Worm (Caenorhabditis elegans) whole organism, L1 larva: Measurements from ENCODE around the gene rnf-113.

Source experiments
- C16A3.4 ChIP-seq: fragments of 150-350 bp; optimal IDR thresholded peaks from 2 replicates; lab custom pipeline; 2014; ENCODE audit warnings: missing biosample characterization, missing genetic modification characterization
- C34B4.2 ChIP-seq: sonication (generic microtip); optimal IDR thresholded peaks from 2 replicates; lab custom pipeline; 2017; ENCODE audit warnings: mild to moderate bottlenecking, missing genetic modification characterization, missing compliant biosample characterization
- F16B12.6 ChIP-seq: fragments of 150-350 bp; optimal IDR thresholded peaks from 2 replicates; lab custom pipeline; 2014; ENCODE audit warnings: missing biosample characterization, missing genetic modification characterization
- alr-1 ChIP-seq: fragments of 200-800 bp; sonication (Bioruptor generic); optimal IDR thresholded peaks from 2 replicates; lab custom pipeline; 2018; ENCODE audit warnings: borderline replicate concordance, mild to moderate bottlenecking, missing genetic modification characterization, missing compliant biosample characterization
- aly-2 ChIP-seq: fragments of 150-350 bp; optimal IDR thresholded peaks from 2 replicates; lab custom pipeline; 2014; ENCODE audit warnings: missing biosample characterization, missing genetic modification characterization
- ama-1 ChIP-seq: fragments of 150-350 bp; optimal IDR thresholded peaks from 2 replicates; lab custom pipeline; 2014
- blmp-1 ChIP-seq: fragments of 150-350 bp; optimal IDR thresholded peaks from 2 replicates; lab custom pipeline; 2014; ENCODE audit warnings: missing biosample characterization, missing genetic modification characterization
- ceh-63 ChIP-seq: fragments of 200-800 bp; sonication (Bioruptor generic); optimal IDR thresholded peaks from 2 replicates; lab custom pipeline; 2018; ENCODE audit warnings: mild to moderate bottlenecking, missing genetic modification characterization, missing compliant biosample characterization
- ceh-8 ChIP-seq: fragments of 200-800 bp; sonication (Bioruptor generic); optimal IDR thresholded peaks from 2 replicates; lab custom pipeline; 2018; ENCODE audit warnings: mild to moderate bottlenecking, missing genetic modification characterization, moderate library complexity, missing compliant biosample characterization
- ceh-82 ChIP-seq, 3 experiments: fragments of 150-350 bp in 1 of 3; sonication (generic microtip) in 2 of 3; optimal IDR thresholded peaks; 2 replicates each; lab custom pipeline; 2014 to 2017; ENCODE audit warnings: missing biosample characterization in 3 of 3, missing genetic modification characterization in 3 of 3
- ceh-88 ChIP-seq: fragments of 200-800 bp; sonication (Bioruptor generic); IDR thresholded peaks from 2 replicates; pipeline ENCODE4 v1.3.6; 2022; ENCODE audit warnings: missing genetic modification characterization, missing compliant biosample characterization
- egl-27 ChIP-seq, 2 experiments: fragments of 150-350 bp in 1 of 2; sonication (generic microtip); optimal IDR thresholded peaks; 3 replicates each; lab custom pipeline; 2017 to 2018; ENCODE audit warnings: missing biosample characterization in 2 of 2, missing genetic modification characterization in 2 of 2, missing genetic modification reagents in 2 of 2
- elt-3 ChIP-seq, 6 experiments: fragments of 150-350 bp in 1 of 6; sonication (generic microtip); optimal IDR thresholded peaks; 2 replicates each; lab custom pipeline; 2017 to 2018; ENCODE audit warnings: missing biosample characterization in 6 of 6, missing genetic modification characterization in 6 of 6, inconsistent platforms in 1 of 6
- ets-5 ChIP-seq: fragments of 200-800 bp; sonication (Bioruptor generic); IDR thresholded peaks from 2 replicates; pipeline ENCODE4 v1.3.6; 2022; ENCODE audit warnings: missing genetic modification characterization, missing compliant biosample characterization
- fkh-10 ChIP-seq: sonication (generic microtip); optimal IDR thresholded peaks from 2 replicates; lab custom pipeline; 2017; ENCODE audit warnings: missing biosample characterization, missing genetic modification reagents, missing genetic modification characterization
- fkh-4 ChIP-seq: sonication (generic microtip); optimal IDR thresholded peaks from 2 replicates; lab custom pipeline; 2016; ENCODE audit warnings: missing compliant biosample characterization, missing genetic modification characterization, borderline replicate concordance
- fkh-8 ChIP-seq: sonication (generic microtip); optimal IDR thresholded peaks from 2 replicates; lab custom pipeline; 2016; ENCODE audit warnings: mild to moderate bottlenecking, missing genetic modification characterization, missing compliant biosample characterization
- grh-1 ChIP-seq: fragments of 200-800 bp; sonication (Bioruptor generic); IDR thresholded peaks from 2 replicates; pipeline ENCODE4 v1.3.6; 2022; ENCODE audit warnings: missing genetic modification reagents, missing genetic modification characterization, missing compliant biosample characterization
- hlh-4 ChIP-seq: sonication (generic microtip); optimal IDR thresholded peaks from 2 replicates; lab custom pipeline; 2016; ENCODE audit warnings: mild to moderate bottlenecking, missing genetic modification characterization, missing compliant biosample characterization
- hpl-2 ChIP-seq: fragments of 150-350 bp; optimal IDR thresholded peaks from 2 replicates; lab custom pipeline; 2014; ENCODE audit warnings: missing biosample characterization, missing genetic modification reagents, missing genetic modification characterization
- irx-1 ChIP-seq: sonication (generic microtip); optimal IDR thresholded peaks from 2 replicates; lab custom pipeline; 2016; ENCODE audit warnings: missing genetic modification characterization, missing compliant biosample characterization
- isw-1 ChIP-seq: fragments of 200-800 bp; sonication (Bioruptor generic); IDR thresholded peaks from 2 replicates; pipeline ENCODE4 v1.3.6; 2022; ENCODE audit warnings: missing genetic modification characterization, missing compliant biosample characterization
- jun-1 ChIP-seq: fragments of 150-350 bp; optimal IDR thresholded peaks from 2 replicates; lab custom pipeline; 2014; ENCODE audit warnings: missing biosample characterization, missing genetic modification reagents, missing genetic modification characterization
- lin-13 ChIP-seq: fragments of 150-350 bp; optimal IDR thresholded peaks from 2 replicates; lab custom pipeline; 2014; ENCODE audit warnings: missing biosample characterization, missing genetic modification reagents, missing genetic modification characterization
- lin-15B ChIP-seq: fragments of 150-350 bp; sonication (generic microtip); optimal IDR thresholded peaks from 3 replicates; lab custom pipeline; 2014; ENCODE audit warnings: missing biosample characterization, missing genetic modification characterization
- lin-39 ChIP-seq: fragments of 150-350 bp; optimal IDR thresholded peaks from 2 replicates; lab custom pipeline; 2014; ENCODE audit warnings: missing biosample characterization, missing genetic modification reagents, missing genetic modification characterization
- lir-3 ChIP-seq: sonication (generic microtip); optimal IDR thresholded peaks from 2 replicates; lab custom pipeline; 2016; ENCODE audit warnings: mild to moderate bottlenecking, missing genetic modification characterization, moderate library complexity, missing compliant biosample characterization; ENCODE audit not compliant: poor library complexity
- lsy-2 ChIP-seq, 2 experiments: fragments of 150-350 bp; optimal IDR thresholded peaks; 2 replicates each; lab custom pipeline; 2014; ENCODE audit warnings: missing biosample characterization in 2 of 2, missing genetic modification characterization in 2 of 2
- mdl-1 ChIP-seq, 2 experiments: fragments of 150-350 bp; optimal IDR thresholded peaks; 2 replicates each; lab custom pipeline; 2014 to 2017; ENCODE audit warnings: missing biosample characterization in 2 of 2, missing genetic modification characterization in 2 of 2, inconsistent platforms in 1 of 2
- mef-2 ChIP-seq: fragments of 150-350 bp; optimal IDR thresholded peaks from 2 replicates; lab custom pipeline; 2014; ENCODE audit warnings: missing biosample characterization, missing genetic modification characterization
- mep-1 ChIP-seq: fragments of 150-350 bp; optimal IDR thresholded peaks from 2 replicates; lab custom pipeline; 2014; ENCODE audit warnings: missing biosample characterization, missing genetic modification characterization
- nhr-11 ChIP-seq: fragments of 150-350 bp; optimal IDR thresholded peaks from 2 replicates; lab custom pipeline; 2014; ENCODE audit warnings: missing biosample characterization, missing genetic modification characterization
- nhr-12 ChIP-seq: sonication (generic microtip); optimal IDR thresholded peaks from 2 replicates; lab custom pipeline; 2017; ENCODE audit warnings: missing biosample characterization, missing genetic modification characterization
- nhr-237 ChIP-seq: fragments of 150-350 bp; optimal IDR thresholded peaks from 2 replicates; lab custom pipeline; 2014; ENCODE audit warnings: missing biosample characterization, missing genetic modification characterization
- nhr-71 ChIP-seq: sonication (generic microtip); optimal IDR thresholded peaks from 2 replicates; lab custom pipeline; 2016; ENCODE audit warnings: mild to moderate bottlenecking, missing genetic modification characterization, moderate library complexity, missing compliant biosample characterization
- nhr-76 ChIP-seq: sonication (generic microtip); optimal IDR thresholded peaks from 2 replicates; lab custom pipeline; 2017; ENCODE audit warnings: missing biosample characterization, missing genetic modification characterization
- nhr-77 ChIP-seq: fragments of 150-350 bp; optimal IDR thresholded peaks from 2 replicates; lab custom pipeline; 2014; ENCODE audit warnings: missing biosample characterization, missing genetic modification characterization
- nhr-84 ChIP-seq: sonication (generic microtip); optimal IDR thresholded peaks from 2 replicates; lab custom pipeline; 2017; ENCODE audit warnings: missing biosample characterization, missing genetic modification characterization
- nhr-85 ChIP-seq: sonication (generic microtip); peaks from one replicate; lab custom pipeline; 2016; ENCODE audit warnings: missing genetic modification characterization, inconsistent platforms, missing compliant biosample characterization
- pqm-1 ChIP-seq: sonication (generic microtip); optimal IDR thresholded peaks from 3 replicates; lab custom pipeline; 2017; ENCODE audit warnings: missing biosample characterization, missing genetic modification characterization
- rnt-1 ChIP-seq: sonication (generic microtip); optimal IDR thresholded peaks from 2 replicates; lab custom pipeline; 2016; ENCODE audit warnings: mild to moderate bottlenecking, missing genetic modification characterization, moderate library complexity, missing compliant biosample characterization
- skn-1 ChIP-seq: fragments of 150-350 bp; optimal IDR thresholded peaks from 2 replicates; lab custom pipeline; 2014; ENCODE audit warnings: missing biosample characterization, missing genetic modification characterization
- snpc-4 ChIP-seq: fragments of 150-350 bp; optimal IDR thresholded peaks from 2 replicates; lab custom pipeline; 2014; ENCODE audit warnings: missing biosample characterization, missing genetic modification characterization
- sox-4 ChIP-seq: sonication (generic microtip); optimal IDR thresholded peaks from 2 replicates; lab custom pipeline; 2016; ENCODE audit warnings: missing genetic modification characterization, missing compliant biosample characterization
- sptf-1 ChIP-seq: fragments of 150-350 bp; optimal IDR thresholded peaks from 2 replicates; lab custom pipeline; 2014; ENCODE audit warnings: missing biosample characterization, missing genetic modification characterization
- sup-37 ChIP-seq: fragments of 200-800 bp; sonication (Bioruptor generic); optimal IDR thresholded peaks from 2 replicates; lab custom pipeline; 2018; ENCODE audit warnings: mild to moderate bottlenecking, missing genetic modification characterization, missing compliant biosample characterization
- swsn-7 ChIP-seq: sonication (generic microtip); optimal IDR thresholded peaks from 2 replicates; lab custom pipeline; 2016; ENCODE audit warnings: missing genetic modification characterization, missing compliant biosample characterization
- tlp-1 ChIP-seq: fragments of 150-350 bp; optimal IDR thresholded peaks from 2 replicates; lab custom pipeline; 2014; ENCODE audit warnings: missing biosample characterization, missing genetic modification characterization
- unc-130 ChIP-seq: fragments of 150-350 bp; optimal IDR thresholded peaks from 2 replicates; lab custom pipeline; 2017; ENCODE audit warnings: missing biosample characterization, missing genetic modification characterization, inconsistent platforms
- unc-62 ChIP-seq: fragments of 150-350 bp; optimal IDR thresholded peaks from 2 replicates; lab custom pipeline; 2014; ENCODE audit warnings: missing biosample characterization, missing genetic modification reagents, missing genetic modification characterization
- unc-98 ChIP-seq: fragments of 200-800 bp; sonication (Bioruptor generic); IDR thresholded peaks from 2 replicates; pipeline ENCODE4 v1.3.6; 2022; ENCODE audit warnings: missing genetic modification characterization, missing compliant biosample characterization
- vab-15 ChIP-seq: sonication (generic microtip); optimal IDR thresholded peaks from 2 replicates; lab custom pipeline; 2017; ENCODE audit warnings: missing genotype, mild to moderate bottlenecking, missing genetic modification characterization, missing compliant biosample characterization
- xbp-1 ChIP-seq: sonication (generic microtip); optimal IDR thresholded peaks from 2 replicates; lab custom pipeline; 2016; ENCODE audit warnings: missing genetic modification characterization, missing compliant biosample characterization
- zag-1 ChIP-seq: fragments of 150-350 bp; optimal IDR thresholded peaks from 2 replicates; lab custom pipeline; 2014; ENCODE audit warnings: missing biosample characterization, missing genetic modification characterization
- ztf-11 ChIP-seq, 2 experiments: sonication (generic microtip); optimal IDR thresholded peaks; 2 replicates each; lab custom pipeline; 2016 to 2017; ENCODE audit warnings: missing genetic modification characterization in 2 of 2, missing biosample characterization in 1 of 2, missing compliant biosample characterization in 1 of 2

The rnf-113 gene

DNA sequence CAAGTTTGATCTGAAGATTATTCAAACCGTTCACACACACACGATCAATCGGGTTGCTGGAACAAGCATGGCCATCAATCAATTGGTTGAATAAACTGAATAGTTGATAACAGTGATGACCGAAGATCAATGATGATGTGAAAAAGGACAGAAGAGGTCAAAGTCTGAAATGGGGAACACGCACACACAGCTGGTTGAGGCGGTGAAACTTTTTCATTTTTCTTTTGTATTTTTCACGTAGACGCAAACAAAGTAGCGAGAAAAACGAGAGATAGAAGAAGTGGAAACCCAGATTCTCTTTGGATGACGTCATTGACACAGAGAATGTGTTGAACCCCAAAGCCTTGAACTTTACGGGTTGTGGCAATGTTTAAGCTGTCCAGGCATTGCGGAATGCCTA, 40.0 kb downstream of the rnf-113 start (continued):
- TF ChIP-seq jun-1 (tag; lab: Kevin White, UChicago) (peak; percentile 22), skn-1 (tag; lab: Kevin White, UChicago) (no peak), ceh-82 (tag; optimal IDR thresholded peaks at IDR 0.05; lab: Kevin White, UChicago) (peak in 1 of 3 experiments; percentile 26), ztf-11 (tag; optimal IDR thresholded peaks at IDR 0.05; lab: Kevin White, UChicago) (no peak), unc-130 (tag; lab: Kevin White, UChicago) (peak; percentile 50), nhr-11 (tag; lab: Kevin White, UChicago) (no peak), C16A3.4 (tag; lab: Kevin White, UChicago) (peak; percentile 48), sup-37 (peak; percentile 37), nhr-237 (tag; lab: Kevin White, UChicago) (no peak), nhr-12 (no peak), hpl-2 (GFP tag; lab: Kevin White, UChicago) (no peak), fkh-4 (tag; lab: Kevin White, UChicago) (no peak), sptf-1 (tag; lab: Kevin White, UChicago) (no peak), fkh-8 (tag; lab: Kevin White, UChicago) (no peak), unc-62 (GFP tag; lab: Kevin White, UChicago) (no peak), grh-1 (GFP tag; lab: Robert Waterston, UW) (peak; percentile 35; the same call in 1 of the 2 replicates), nhr-85 (tag; lab: Kevin White, UChicago) (peak; percentile 92), irx-1 (no peak), egl-27 (tag; optimal IDR thresholded peaks at IDR 0.05; lab: Kevin White, UChicago) (no peak), nhr-71 (peak; percentile 78), mep-1 (peak; percentile 59), lsy-2 (tag; optimal IDR thresholded peaks at IDR 0.05; lab: Kevin White, UChicago) (peak; percentile 26 to 30), elt-3 (tag; optimal IDR thresholded peaks at IDR 0.05; lab: Kevin White, UChicago) (peak in 4 of 6 experiments; percentile 58 to 90 (median 76)), fkh-10 (GFP tag; lab: Kevin White, UChicago) (no peak), mdl-1 (tag; optimal IDR thresholded peaks at IDR 0.05; lab: Kevin White, UChicago) (peak in 1 of 2 experiments; percentile 46), lin-13 (no peak), snpc-4 (tag; lab: Kevin White, UChicago) (no peak), swsn-7 (no peak), hlh-4 (no peak), ceh-88 (GFP tag; lab: Robert Waterston, UW) (no peak), mef-2 (tag; lab: Kevin White, UChicago) (no peak), xbp-1 (tag; lab: Kevin White, UChicago) (peak; percentile 0), blmp-1 (tag; lab: Kevin White, UChicago) (peak; percentile 90), ceh-63 (no peak), nhr-84 (tag; lab: Kevin White, UChicago) (no peak), sox-4 (tag; lab: Kevin White, UChicago) (no peak), nhr-76 (peak; percentile 9), ceh-8 (GFP tag; lab: Kevin White, UChicago) (no peak), lin-15B (tag; lab: Kevin White, UChicago) (no peak), lir-3 (tag; lab: Kevin White, UChicago) (no peak), lin-39 (tag; lab: Kevin White, UChicago) (no peak), ets-5 (GFP tag; lab: Robert Waterston, UW) (no peak), ama-1 (lab: Kevin White, UChicago) (peak; percentile 73), unc-98 (GFP tag; lab: Robert Waterston, UW) (no peak), isw-1 (GFP tag; lab: Robert Waterston, UW) (no peak), zag-1 (tag; lab: Kevin White, UChicago) (no peak), alr-1 (tag; lab: Kevin White, UChicago) (no peak), aly-2 (tag; lab: Kevin White, UChicago) (no peak), C34B4.2 (tag; lab: Kevin White, UChicago) (no peak), rnt-1 (tag; lab: Kevin White, UChicago) (peak; percentile 32), tlp-1 (tag; lab: Kevin White, UChicago) (no peak), F16B12.6 (tag; lab: Kevin White, UChicago) (no peak), vab-15 (tag; lab: Kevin White, UChicago) (no peak), pqm-1 (tag; lab: Kevin White, UChicago) (no peak), nhr-77 (tag; lab: Kevin White, UChicago) (no peak)
